Worm (Caenorhabditis elegans) whole organism, L3 larva: Measurements from ENCODE around the gene F33C8.4.

Source experiments
- ZK546.5 ChIP-seq: sonication (generic microtip); optimal IDR thresholded peaks from 2 replicates; lab custom pipeline; 2017; ENCODE audit warnings: missing biosample characterization, missing genetic modification characterization
- ceh-16 ChIP-seq: sonication (generic microtip); optimal IDR thresholded peaks from 2 replicates; lab custom pipeline; 2017; ENCODE audit warnings: missing biosample characterization, missing genetic modification characterization
- ceh-28 ChIP-seq: fragments of 150-350 bp; optimal IDR thresholded peaks from 2 replicates; lab custom pipeline; 2014; ENCODE audit warnings: missing biosample characterization, missing genetic modification reagents, missing genetic modification characterization
- ceh-82 ChIP-seq: fragments of 150-350 bp; optimal IDR thresholded peaks from 2 replicates; lab custom pipeline; 2014; ENCODE audit warnings: missing biosample characterization, missing genetic modification characterization
- ceh-9 ChIP-seq: sonication (generic microtip); optimal IDR thresholded peaks from 2 replicates; lab custom pipeline; 2018; ENCODE audit warnings: missing biosample characterization, missing genetic modification characterization
- daf-12 ChIP-seq: fragments of 150-350 bp; optimal IDR thresholded peaks from 2 replicates; lab custom pipeline; 2014; ENCODE audit warnings: missing biosample characterization, missing genetic modification reagents, missing genetic modification characterization
- egl-27 ChIP-seq: sonication (generic microtip); optimal IDR thresholded peaks from 4 replicates; lab custom pipeline; 2017; ENCODE audit warnings: missing biosample characterization, missing genetic modification reagents, missing genetic modification characterization
- elt-2 ChIP-seq: sonication (generic microtip); optimal IDR thresholded peaks from 2 replicates; lab custom pipeline; 2016; ENCODE audit warnings: missing genetic modification reagents, mild to moderate bottlenecking, missing genetic modification characterization, missing compliant biosample characterization
- elt-3 ChIP-seq, 3 experiments: fragments of 150-350 bp in 1 of 3; sonication (generic microtip) in 2 of 3; optimal IDR thresholded peaks; 2 replicates in 2 of 3; 4 replicates in 1 of 3; lab custom pipeline; 2014 to 2017; ENCODE audit warnings: missing biosample characterization in 3 of 3, missing genetic modification characterization in 3 of 3
- fos-1 ChIP-seq: fragments of 150-350 bp; optimal IDR thresholded peaks from 2 replicates; lab custom pipeline; 2014; ENCODE audit warnings: missing biosample characterization, missing genetic modification characterization
- hmg-11 ChIP-seq: sonication (generic microtip); optimal IDR thresholded peaks from 2 replicates; lab custom pipeline; 2016; ENCODE audit warnings: missing genetic modification characterization, missing compliant biosample characterization
- jun-1 ChIP-seq: fragments of 150-350 bp; optimal IDR thresholded peaks from 2 replicates; lab custom pipeline; 2014; ENCODE audit warnings: missing biosample characterization, missing genetic modification reagents, missing genetic modification characterization
- lin-15B ChIP-seq: fragments of 150-350 bp; optimal IDR thresholded peaks from 2 replicates; lab custom pipeline; 2014; ENCODE audit warnings: missing biosample characterization, missing genetic modification characterization
- lin-39 ChIP-seq: fragments of 150-350 bp; optimal IDR thresholded peaks from 2 replicates; lab custom pipeline; 2018; ENCODE audit warnings: missing biosample characterization, missing genetic modification reagents, missing genetic modification characterization
- lsy-12 ChIP-seq: sonication (generic microtip); optimal IDR thresholded peaks from 2 replicates; lab custom pipeline; 2016; ENCODE audit warnings: mild to moderate bottlenecking, missing genetic modification characterization, missing compliant biosample characterization
- nfya-1 ChIP-seq: sonication (generic microtip); optimal IDR thresholded peaks from 2 replicates; lab custom pipeline; 2017; ENCODE audit warnings: missing genetic modification characterization, mild to moderate bottlenecking, missing compliant biosample characterization, antibody characterized with exemption, moderate library complexity; ENCODE audit not compliant: insufficient read depth
- nhr-11 ChIP-seq: fragments of 150-350 bp; optimal IDR thresholded peaks from 2 replicates; lab custom pipeline; 2014; ENCODE audit warnings: missing biosample characterization, missing genetic modification characterization
- nhr-12 ChIP-seq: fragments of 150-350 bp; optimal IDR thresholded peaks from 2 replicates; lab custom pipeline; 2014; ENCODE audit warnings: missing biosample characterization, missing genetic modification characterization
- nhr-237 ChIP-seq: fragments of 150-350 bp; optimal IDR thresholded peaks from 2 replicates; lab custom pipeline; 2014; ENCODE audit warnings: missing biosample characterization, missing genetic modification characterization
- nhr-67 ChIP-seq: fragments of 150-350 bp; optimal IDR thresholded peaks from 2 replicates; lab custom pipeline; 2014; ENCODE audit warnings: missing biosample characterization, missing genetic modification characterization
- pha-4 ChIP-seq: fragments of 150-350 bp; optimal IDR thresholded peaks from 2 replicates; lab custom pipeline; 2014; ENCODE audit warnings: missing biosample characterization, missing genetic modification reagents, missing genetic modification characterization
- pqm-1 ChIP-seq: fragments of 150-350 bp; optimal IDR thresholded peaks from 2 replicates; lab custom pipeline; 2017; ENCODE audit warnings: missing biosample characterization, missing genetic modification characterization, inconsistent platforms
- sea-2 ChIP-seq: fragments of 150-350 bp; sonication (generic microtip); optimal IDR thresholded peaks from 4 replicates; lab custom pipeline; 2014; ENCODE audit warnings: missing biosample characterization, missing genetic modification reagents, missing genetic modification characterization
- skn-1 ChIP-seq: fragments of 150-350 bp; optimal IDR thresholded peaks from 2 replicates; lab custom pipeline; 2014; ENCODE audit warnings: missing biosample characterization, missing genetic modification characterization
- snpc-4 ChIP-seq: fragments of 150-350 bp; optimal IDR thresholded peaks from 2 replicates; lab custom pipeline; 2014; ENCODE audit warnings: missing biosample characterization, missing genetic modification characterization
- tbx-2 ChIP-seq: sonication (generic microtip); optimal IDR thresholded peaks from 2 replicates; lab custom pipeline; 2016; ENCODE audit warnings: mild to moderate bottlenecking, missing genetic modification characterization, missing compliant biosample characterization
- unc-39 ChIP-seq: sonication (generic microtip); optimal IDR thresholded peaks from 4 replicates; lab custom pipeline; 2017; ENCODE audit warnings: missing biosample characterization, missing genetic modification characterization
- unc-62 ChIP-seq: fragments of 150-350 bp; sonication (generic microtip); optimal IDR thresholded peaks from 4 replicates; lab custom pipeline; 2014; ENCODE audit warnings: missing biosample characterization, missing genetic modification reagents, missing genetic modification characterization
- zag-1 ChIP-seq: fragments of 150-350 bp; optimal IDR thresholded peaks from 2 replicates; lab custom pipeline; 2014; ENCODE audit warnings: missing biosample characterization, missing genetic modification characterization
- ztf-11 ChIP-seq: fragments of 150-350 bp; optimal IDR thresholded peaks from 2 replicates; lab custom pipeline; 2014; ENCODE audit warnings: missing biosample characterization, missing genetic modification characterization
- ztf-4 ChIP-seq: fragments of 150-350 bp; optimal IDR thresholded peaks from 2 replicates; lab custom pipeline; 2014; ENCODE audit warnings: missing biosample characterization, missing genetic modification characterization

F33C8.4 gene

DNA sequence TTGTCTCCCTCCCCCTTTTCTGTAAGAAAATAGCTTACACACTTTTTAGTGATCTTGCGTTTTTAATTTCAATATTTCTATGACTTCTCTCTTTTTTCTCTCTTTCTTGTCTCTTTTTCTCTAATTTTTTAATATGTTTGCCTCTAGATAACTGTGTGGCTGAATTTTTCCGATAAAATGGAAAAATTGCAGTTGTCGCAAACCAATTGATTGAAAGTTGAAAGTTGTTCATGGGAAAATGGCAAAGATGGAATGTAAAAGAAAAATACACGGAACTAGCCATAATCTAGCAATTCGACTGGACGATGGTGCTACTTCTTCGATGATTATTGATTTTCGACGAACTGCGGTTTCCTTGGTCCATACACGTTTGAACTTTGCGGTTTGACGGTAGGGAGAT, 23.8 kb downstream of the F33C8.4 start:
- TF ChIP-seq elt-2 (tag; lab: Kevin White, UChicago) = peak; percentile 40
- peak; percentile 33 for TF ChIP-seq pqm-1
- TF ChIP-seq ceh-82 = no peak
- TF ChIP-seq, all 47 proteins: peak for 2

DNA sequence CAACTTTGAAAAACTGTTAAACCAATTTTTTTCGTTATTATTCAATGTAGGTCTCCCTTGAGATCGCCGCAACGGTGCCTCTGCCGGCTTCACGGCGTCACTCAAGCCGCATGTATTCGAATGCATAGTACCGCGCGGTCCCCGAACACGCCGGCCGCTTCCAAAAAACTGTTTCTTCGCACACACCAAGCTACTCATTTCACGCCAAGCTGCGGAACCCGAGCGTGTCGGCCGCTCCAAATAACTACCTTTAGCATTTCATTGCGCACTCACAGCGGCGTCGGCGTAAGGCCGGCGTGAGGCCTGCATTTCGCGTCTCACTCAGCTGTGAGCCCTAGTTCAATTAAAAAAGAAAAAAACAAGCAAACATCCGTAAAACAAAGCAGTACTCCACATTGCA, 24.5 kb downstream of the F33C8.4 start:
- TF ChIP-seq pha-4 (tag; lab: Kevin White, UChicago) (no peak), ztf-11 (tag; lab: Kevin White, UChicago) (no peak), ceh-9 (tag; lab: Kevin White, UChicago) (no peak), egl-27 (tag; lab: Kevin White, UChicago) (no peak)
- TF ChIP-seq, all 47 proteins: peak for 0

DNA sequence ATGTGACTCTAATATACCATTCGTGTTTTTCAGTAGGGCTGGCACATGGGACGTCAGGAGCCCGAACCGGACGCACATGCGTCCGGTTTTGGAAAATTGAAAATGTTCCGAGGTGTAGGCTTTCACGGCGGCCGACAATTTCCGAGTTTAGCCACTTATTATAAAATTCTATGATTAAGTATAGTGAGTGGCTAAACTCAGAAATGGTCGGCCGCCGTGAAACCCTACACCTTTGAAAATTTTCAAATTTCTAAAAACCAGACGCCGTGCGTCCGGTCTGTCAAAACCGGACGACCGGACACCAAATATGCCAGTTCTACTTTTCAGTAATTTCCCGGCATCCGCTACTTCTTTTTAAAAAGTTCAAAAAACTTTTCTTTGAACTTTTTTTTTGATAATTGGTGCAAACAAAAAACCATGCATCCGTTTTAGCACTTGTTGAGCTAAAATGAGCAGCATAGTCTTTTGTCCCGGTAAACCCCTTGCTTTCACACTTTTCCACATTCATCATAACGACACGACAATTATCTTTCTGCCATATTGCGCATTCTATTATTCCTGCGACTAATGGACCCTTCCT, 25.6 kb downstream of the F33C8.4 start:
- TF ChIP-seq lin-15B (tag; lab: Kevin White, UChicago) = no peak
- TF ChIP-seq ceh-9 (tag; lab: Kevin White, UChicago) = no peak
- TF ChIP-seq daf-12 (tag; lab: Kevin White, UChicago) = no peak
- TF ChIP-seq nhr-12 (tag; lab: Kevin White, UChicago) = no peak

DNA sequence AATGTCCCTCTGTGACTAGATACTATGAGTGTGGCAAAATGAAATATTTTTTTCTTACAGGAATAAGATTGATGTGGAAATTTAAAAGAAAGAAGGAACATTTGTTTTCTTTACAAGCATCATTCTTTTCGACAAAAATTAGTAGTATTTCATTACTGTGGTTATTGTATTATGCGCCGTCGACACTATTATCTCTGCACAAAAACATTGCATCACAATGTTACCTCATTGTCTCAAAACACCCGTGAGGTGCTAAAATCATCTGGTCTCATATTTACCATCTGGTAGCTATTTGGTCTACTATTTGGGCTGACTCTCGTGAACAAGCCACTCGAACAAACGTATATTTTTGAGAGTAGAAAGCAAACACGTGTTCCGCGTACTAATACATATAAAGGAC, 27.5 kb downstream of the F33C8.4 start:
- no peak for TF ChIP-seq egl-27 (tag; lab: Kevin White, UChicago)
- TF ChIP-seq pha-4 (tag; lab: Kevin White, UChicago) = peak; percentile 62
- TF ChIP-seq, all 47 proteins: peak for 1

DNA sequence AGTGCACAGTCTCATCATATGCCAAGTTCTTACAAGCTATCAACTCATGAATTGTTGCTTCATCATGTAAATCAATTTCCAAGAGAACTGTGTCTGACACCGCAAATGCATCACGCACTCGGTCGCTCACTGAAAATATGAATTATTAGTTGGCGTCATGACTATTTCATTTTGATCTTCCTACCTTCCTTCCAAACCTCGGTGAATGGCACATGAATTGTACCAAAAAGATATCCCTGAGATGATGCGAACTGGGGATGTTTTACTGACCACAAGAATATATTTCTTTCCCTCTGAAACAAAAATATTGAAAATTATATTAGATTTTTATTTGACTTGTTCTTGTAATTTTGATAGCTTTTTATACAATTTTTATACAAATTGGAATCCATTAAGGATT, 28.1 kb downstream of the F33C8.4 start:
- TF ChIP-seq zag-1 (tag; lab: Kevin White, UChicago) = no peak
- TF ChIP-seq lsy-12 (tag; lab: Kevin White, UChicago) = no peak
- TF ChIP-seq sea-2 (GFP tag; lab: Kevin White, UChicago) = no peak
- no peak for TF ChIP-seq ceh-9 (tag; lab: Kevin White, UChicago)
- TF ChIP-seq elt-3 (tag; optimal IDR thresholded peaks at IDR 0.05; lab: Kevin White, UChicago) = no peak

DNA sequence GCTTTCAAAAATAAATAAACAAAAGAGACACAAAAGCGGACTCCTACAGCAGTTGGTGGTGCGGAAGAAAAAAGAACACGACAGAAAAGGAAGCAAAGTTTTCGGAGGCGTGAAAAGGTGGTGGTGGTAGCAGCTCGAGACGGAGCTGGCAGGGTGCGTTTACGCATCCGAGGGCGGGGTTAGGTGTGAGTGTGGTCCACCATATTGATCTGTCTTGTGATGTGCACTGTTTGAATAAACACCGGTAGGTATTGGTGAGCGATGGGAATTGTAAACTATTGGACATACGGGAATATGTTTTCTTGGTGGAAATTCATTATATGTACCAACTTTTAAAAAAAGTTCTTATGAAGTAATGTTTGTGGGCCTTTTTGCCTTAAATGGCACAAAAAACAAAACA, 28.9 kb downstream of the F33C8.4 start, which contains the start of gene C05G5.5:
C05G5.5 (minus strand) TSS at position 101 of the 400 bp plus-strand sequence.
- TF ChIP-seq hmg-11 (tag; lab: Kevin White, UChicago) = no peak
- TF ChIP-seq ceh-28 (tag; lab: Kevin White, UChicago) = no peak
- TF ChIP-seq zag-1 (tag; lab: Kevin White, UChicago) = no peak
- TF ChIP-seq ZK546.5 (tag; lab: Kevin White, UChicago) = no peak
- no peak for TF ChIP-seq nhr-11 (tag; lab: Kevin White, UChicago)
- TF ChIP-seq nhr-67 (tag; lab: Kevin White, UChicago) = no peak

DNA sequence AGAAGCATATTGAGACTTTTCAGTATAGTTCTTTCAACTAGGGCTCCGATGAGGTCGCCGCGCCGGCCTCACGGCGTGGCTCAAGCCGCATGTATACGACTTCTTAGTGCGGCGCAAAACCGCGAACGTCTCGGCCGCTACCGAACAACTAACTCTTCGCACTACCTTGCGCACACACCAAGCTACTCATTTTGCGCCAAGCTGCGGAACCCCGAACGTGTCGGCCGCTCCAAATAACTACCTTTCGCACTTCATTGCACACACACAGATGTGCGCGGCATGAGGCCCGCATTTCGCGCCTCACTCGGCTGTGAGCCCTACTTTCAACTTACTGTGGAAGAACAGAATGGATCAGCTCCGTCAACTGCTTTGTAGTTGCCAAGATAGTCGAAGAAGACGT, 35.7 kb downstream of the F33C8.4 start:
- no peak for TF ChIP-seq lin-39 (tag; lab: Kevin White, UChicago)
- TF ChIP-seq ceh-16 (tag; lab: Kevin White, UChicago) = no peak
- no peak for TF ChIP-seq nhr-11 (tag; lab: Kevin White, UChicago)
- TF ChIP-seq fos-1 = no peak
- TF ChIP-seq pha-4 (tag; lab: Kevin White, UChicago) = no peak
- no peak for TF ChIP-seq ZK546.5 (tag; lab: Kevin White, UChicago)
- no peak for TF ChIP-seq ztf-4 (tag; lab: Kevin White, UChicago)
- no peak for TF ChIP-seq skn-1
- TF ChIP-seq nfya-1 = no peak
- no peak for TF ChIP-seq snpc-4 (tag; lab: Kevin White, UChicago)
- no peak for TF ChIP-seq tbx-2 (tag; lab: Kevin White, UChicago)

DNA sequence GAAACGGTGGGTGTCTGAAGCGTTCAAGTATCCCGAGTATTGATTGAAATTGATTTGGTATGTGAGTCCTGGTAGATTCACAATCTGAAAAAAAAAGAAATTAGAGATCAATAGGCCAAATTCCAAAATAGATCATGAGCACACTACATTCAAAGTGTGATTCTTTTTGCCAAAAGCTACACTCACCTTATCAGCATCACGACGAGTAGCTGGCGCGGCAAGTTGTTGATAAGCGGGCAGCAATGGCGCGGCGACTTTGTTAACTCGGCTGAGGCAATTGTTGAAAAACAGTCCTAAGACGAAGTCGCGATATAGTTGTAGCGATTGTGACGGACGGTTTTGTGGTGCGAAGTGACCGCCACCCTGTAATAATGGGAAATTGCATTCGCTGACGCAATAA, 36.9 kb downstream of the F33C8.4 start:
- no peak for TF ChIP-seq unc-39 (tag; lab: Kevin White, UChicago)
- peak; percentile 78 for TF ChIP-seq elt-2 (tag; lab: Kevin White, UChicago)
- no peak for TF ChIP-seq ztf-4 (tag; lab: Kevin White, UChicago)
- no peak for TF ChIP-seq unc-62 (GFP tag; lab: Kevin White, UChicago)
- TF ChIP-seq jun-1 (tag; lab: Kevin White, UChicago) = peak; percentile 31
- TF ChIP-seq ceh-9 (tag; lab: Kevin White, UChicago) = no peak
- TF ChIP-seq nhr-237 (tag; lab: Kevin White, UChicago) = no peak
- TF ChIP-seq nhr-12 (tag; lab: Kevin White, UChicago) = no peak
- peak; percentile 73 for TF ChIP-seq pqm-1
- TF ChIP-seq ztf-11 (tag; lab: Kevin White, UChicago) = no peak
